Fruit fly (Drosophila melanogaster) whole organism, embryonic: ENCODE measurements around the gene Nle.

ENCODE experiments used
- Ada2b ChIP-seq: fragments of 200-800 bp; sonication (Bioruptor generic); IDR thresholded peaks from 2 replicates; pipeline ENCODE4 v1.3.6; 2022; ENCODE audit warnings: missing biosample characterization, missing genetic modification characterization
- CG11696 ChIP-seq: fragments of 200-800 bp; sonication (Bioruptor generic); IDR thresholded peaks from 2 replicates; pipeline ENCODE4 v1.3.6; 2022; ENCODE audit warnings: missing biosample characterization, missing genetic modification characterization
- CG11723 ChIP-seq: fragments of 200-800 bp; sonication (Bioruptor generic); optimal IDR thresholded peaks from 2 replicates; lab custom pipeline; 2017; ENCODE audit warnings: missing biosample characterization, mild to moderate bottlenecking, missing genetic modification characterization
- CG14710 ChIP-seq: fragments of 200-800 bp; sonication (Bioruptor generic); optimal IDR thresholded peaks from 3 replicates; lab custom pipeline; 2019; ENCODE audit warnings: missing biosample characterization, mild to moderate bottlenecking, missing genetic modification characterization, moderate library complexity
- CG16813 ChIP-seq: fragments of 200-800 bp; sonication (Bioruptor generic); IDR thresholded peaks from 3 replicates; pipeline ENCODE4 v1.3.6; 2022; ENCODE audit warnings: missing biosample characterization, missing genetic modification characterization; ENCODE audit not compliant: partially characterized antibody
- CG17186 ChIP-seq: fragments of 200-800 bp; sonication (Bioruptor generic); optimal IDR thresholded peaks from 3 replicates; lab custom pipeline; 2017; ENCODE audit warnings: missing biosample characterization, missing genetic modification reagents, missing genetic modification characterization
- CG17328 ChIP-seq: fragments of 200-800 bp; sonication (Bioruptor generic); IDR thresholded peaks from 2 replicates; pipeline ENCODE4 v1.3.6; 2022; ENCODE audit warnings: missing biosample characterization, missing genetic modification characterization
- CG18262 ChIP-seq: fragments of 200-800 bp; optimal IDR thresholded peaks from 3 replicates; lab custom pipeline; 2019; ENCODE audit warnings: missing biosample characterization, mild to moderate bottlenecking, missing genetic modification characterization, moderate library complexity
- CG2116 ChIP-seq: fragments of 200-800 bp; sonication (Bioruptor generic); optimal IDR thresholded peaks from 3 replicates; lab custom pipeline; 2018; ENCODE audit warnings: missing biosample characterization, mild to moderate bottlenecking, missing genetic modification characterization
- CG2120 ChIP-seq: fragments of 200-800 bp; sonication (Bioruptor generic); optimal IDR thresholded peaks from 3 replicates; lab custom pipeline; 2016; ENCODE audit warnings: missing biosample characterization, missing genetic modification characterization
- CG33213 ChIP-seq: fragments of 200-800 bp; sonication (Bioruptor generic); optimal IDR thresholded peaks from 3 replicates; lab custom pipeline; 2016; ENCODE audit warnings: missing biosample characterization, missing genetic modification characterization
- CG34224 ChIP-seq: fragments of 200-800 bp; sonication (Bioruptor generic); IDR thresholded peaks from 3 replicates; pipeline ENCODE4 v1.3.6; 2022; ENCODE audit warnings: missing biosample characterization, missing genetic modification characterization; ENCODE audit not compliant: partially characterized antibody
- CG42726 ChIP-seq: fragments of 200-800 bp; sonication (Bioruptor generic); IDR thresholded peaks from 2 replicates; pipeline ENCODE4 v1.3.6; 2022; ENCODE audit warnings: missing biosample characterization, missing genetic modification characterization; ENCODE audit not compliant: partially characterized antibody
- CG4617 ChIP-seq: fragments of 200-800 bp; sonication (Bioruptor generic); optimal IDR thresholded peaks from 3 replicates; lab custom pipeline; 2016; ENCODE audit warnings: missing biosample characterization, missing genetic modification characterization, borderline replicate concordance
- CHES-1-like ChIP-seq: fragments of 200-800 bp; sonication (Bioruptor generic); optimal IDR thresholded peaks from 2 replicates; lab custom pipeline; 2016; ENCODE audit warnings: missing biosample characterization, missing genetic modification characterization
- CoRest ChIP-seq: fragments of 200-800 bp; sonication (Bioruptor generic); optimal IDR thresholded peaks from 3 replicates; lab custom pipeline; 2018; ENCODE audit warnings: missing biosample characterization, mild to moderate bottlenecking, missing genetic modification characterization, moderate library complexity
- D19B ChIP-seq: fragments of 200-800 bp; sonication (Bioruptor generic); optimal IDR thresholded peaks from 2 replicates; lab custom pipeline; 2017; ENCODE audit warnings: missing biosample characterization, mild to moderate bottlenecking, missing genetic modification characterization
- Dll ChIP-seq: fragments of 200-800 bp; sonication (Bioruptor generic); IDR thresholded peaks from 4 replicates; pipeline ENCODE4 v1.3.6; 2022; ENCODE audit warnings: missing biosample characterization, missing genetic modification characterization; ENCODE audit not compliant: partially characterized antibody
- Doc3 ChIP-seq: fragments of 200-800 bp; sonication (Bioruptor generic); IDR thresholded peaks from 3 replicates; pipeline ENCODE4 v1.3.6; 2022; ENCODE audit warnings: missing biosample characterization, missing genetic modification characterization; ENCODE audit not compliant: partially characterized antibody
- Dp ChIP-seq: fragments of 200-800 bp; sonication (Bioruptor generic); optimal IDR thresholded peaks from 2 replicates; lab custom pipeline; 2018; ENCODE audit warnings: missing biosample characterization, mild to moderate bottlenecking, missing genetic modification characterization, moderate library complexity
- Ets97D ChIP-seq: fragments of 200-800 bp; sonication (Bioruptor generic); optimal IDR thresholded peaks from 3 replicates; lab custom pipeline; 2016; ENCODE audit warnings: missing biosample characterization, missing genetic modification characterization
- MBD-R2 ChIP-seq: fragments of 200-800 bp; sonication (Bioruptor generic); IDR thresholded peaks from 2 replicates; pipeline ENCODE4 v1.3.6; 2022; ENCODE audit warnings: missing biosample characterization, missing genetic modification characterization
- Myb ChIP-seq: fragments of 200-800 bp; sonication (Bioruptor generic); optimal IDR thresholded peaks from 2 replicates; lab custom pipeline; 2016; ENCODE audit warnings: missing biosample characterization, missing genetic modification characterization
- PHDP ChIP-seq: fragments of 200-800 bp; sonication (Bioruptor generic); optimal IDR thresholded peaks from 3 replicates; lab custom pipeline; 2018; ENCODE audit warnings: missing biosample characterization, mild to moderate bottlenecking, missing genetic modification characterization, moderate library complexity
- Side ChIP-seq: fragments of 200-800 bp; sonication (Bioruptor generic); optimal IDR thresholded peaks from 2 replicates; lab custom pipeline; 2016; ENCODE audit warnings: missing biosample characterization, missing genetic modification characterization
- Sin3A ChIP-seq: fragments of >200 bp; optimal IDR thresholded peaks from 2 replicates; lab custom pipeline; 2018
- Spps ChIP-seq: fragments of 200-800 bp; sonication (Bioruptor generic); optimal IDR thresholded peaks from 2 replicates; lab custom pipeline; 2018; ENCODE audit warnings: missing biosample characterization, mild to moderate bottlenecking, missing genetic modification characterization
- Sry-δ ChIP-seq: fragments of 200-800 bp; sonication (Bioruptor generic); optimal IDR thresholded peaks from 2 replicates; lab custom pipeline; 2016; ENCODE audit warnings: missing biosample characterization, missing genetic modification characterization
- Stat92E ChIP-seq, 3 experiments: fragments of >200 bp in 2 of 3; fragments of 200-800 bp in 1 of 3; sonication (Bioruptor generic) in 1 of 3; optimal IDR thresholded peaks; 2 replicates each; lab custom pipeline; 2017 to 2019; ENCODE audit warnings: missing biosample characterization in 3 of 3, missing genetic modification characterization in 3 of 3, mild to moderate bottlenecking in 1 of 3, moderate library complexity in 1 of 3
- Vsx1 ChIP-seq: fragments of 200-800 bp; sonication (Bioruptor generic); optimal IDR thresholded peaks from 2 replicates; lab custom pipeline; 2017; ENCODE audit warnings: missing biosample characterization, mild to moderate bottlenecking, missing genetic modification characterization, missing genetic modification reagents
- amos ChIP-seq: fragments of 200-800 bp; sonication (Bioruptor generic); IDR thresholded peaks from 2 replicates; pipeline ENCODE4 v1.3.6; 2022; ENCODE audit warnings: missing biosample characterization, missing genetic modification characterization; ENCODE audit not compliant: partially characterized antibody
- bbx ChIP-seq: fragments of 200-800 bp; sonication (Bioruptor generic); IDR thresholded peaks from 2 replicates; pipeline ENCODE4 v1.3.6; 2022; ENCODE audit warnings: missing biosample characterization, missing genetic modification characterization; ENCODE audit not compliant: partially characterized antibody
- bowl ChIP-seq: fragments of 200-800 bp; sonication (Bioruptor generic); IDR thresholded peaks from 2 replicates; pipeline ENCODE4 v1.3.6; 2022; ENCODE audit warnings: missing biosample characterization, missing genetic modification characterization
- cg ChIP-seq: fragments of 200-800 bp; sonication (Bioruptor generic); optimal IDR thresholded peaks from 3 replicates; lab custom pipeline; 2019; ENCODE audit warnings: missing biosample characterization, mild to moderate bottlenecking, missing genetic modification characterization, moderate library complexity
- cwo ChIP-seq: fragments of 200-800 bp; sonication (Bioruptor generic); optimal IDR thresholded peaks from 3 replicates; lab custom pipeline; 2017; ENCODE audit warnings: missing biosample characterization, missing genetic modification characterization, mild to moderate bottlenecking, moderate library complexity, missing genetic modification reagents
- dm ChIP-seq: fragments of 200-800 bp; sonication (Bioruptor generic); optimal IDR thresholded peaks from 3 replicates; lab custom pipeline; 2016; ENCODE audit warnings: missing biosample characterization, missing genetic modification characterization
- hbn ChIP-seq: fragments of 200-800 bp; sonication (Bioruptor generic); IDR thresholded peaks from 2 replicates; pipeline ENCODE4 v1.3.6; 2022; ENCODE audit warnings: missing biosample characterization, missing genetic modification characterization; ENCODE audit not compliant: partially characterized antibody
- inv ChIP-seq: fragments of 200-800 bp; sonication (Bioruptor generic); IDR thresholded peaks from 2 replicates; pipeline ENCODE4 v1.3.6; 2022; ENCODE audit warnings: missing biosample characterization, missing genetic modification characterization; ENCODE audit not compliant: partially characterized antibody
- nmo ChIP-seq: fragments of 200-800 bp; sonication (Bioruptor generic); optimal IDR thresholded peaks from 2 replicates; lab custom pipeline; 2018; ENCODE audit warnings: missing biosample characterization, mild to moderate bottlenecking, missing genetic modification characterization, moderate library complexity
- pzg ChIP-seq: fragments of 200-800 bp; sonication (Bioruptor generic); optimal IDR thresholded peaks from 3 replicates; lab custom pipeline; 2018; ENCODE audit warnings: missing biosample characterization, mild to moderate bottlenecking, missing genetic modification characterization, moderate library complexity
- sens ChIP-seq: fragments of 200-800 bp; sonication (Bioruptor generic); peaks from one replicate; lab custom pipeline; 2016; ENCODE audit warnings: missing biosample characterization, missing genetic modification characterization
- sug ChIP-seq: fragments of 200-800 bp; optimal IDR thresholded peaks from 2 replicates; lab custom pipeline; 2019; ENCODE audit warnings: missing biosample characterization, mild to moderate bottlenecking, missing genetic modification characterization, moderate library complexity
- tna ChIP-seq: fragments of 200-800 bp; sonication (Bioruptor generic); IDR thresholded peaks from 2 replicates; pipeline ENCODE4 v1.3.6; 2022; ENCODE audit warnings: missing biosample characterization, missing genetic modification characterization; ENCODE audit not compliant: partially characterized antibody
- unc-4 ChIP-seq: fragments of 200-800 bp; sonication (Bioruptor generic); IDR thresholded peaks from 2 replicates; pipeline ENCODE4 v1.3.6; 2022; ENCODE audit warnings: missing biosample characterization, missing genetic modification characterization; ENCODE audit not compliant: partially characterized antibody
- vnd ChIP-seq: fragments of 200-800 bp; sonication (Bioruptor generic); IDR thresholded peaks from 3 replicates; pipeline ENCODE4 v1.3.6; 2022; ENCODE audit warnings: missing biosample characterization, missing genetic modification characterization; ENCODE audit not compliant: partially characterized antibody

Gene Nle

dm6 chr2L:543799-544198 lies 24.1 kb downstream of the Nle start (continued):
- TF ChIP-seq CG14710: no peak
- no peak for TF ChIP-seq Vsx1 (GFP tag; lab: Kevin White, UChicago)
- TF ChIP-seq Ets97D: no peak
- TF ChIP-seq CG11696 (GFP tag; lab: Robert Waterston, UW): no peak

dm6 chr2L:542338-542967 lies 25.5 kb downstream of the Nle start, which contains the start of gene lwr:
TSS of gene lwr (minus strand) at chr2L:542580.
- TF ChIP-seq tna (GFP tag; lab: Robert Waterston, UW) (0 out of 2 replicates have a peak, but pooled peaks have one; percentile 28), CG11696 (GFP tag; lab: Robert Waterston, UW) (no peak), unc-4 (GFP tag; lab: Robert Waterston, UW) (peak; percentile 65), sug (peak; percentile 21), Doc3 (GFP tag; lab: Robert Waterston, UW) (peak; percentile 64), Dll (GFP tag; lab: Robert Waterston, UW) (peak; percentile 69; the same call in 3 of the 4 replicates), CHES-1-like (GFP tag; lab: Kevin White, UChicago) (peak; percentile 18), CoRest (tag; lab: Kevin White, UChicago) (peak; percentile 15), pzg (peak; percentile 69), Vsx1 (GFP tag; lab: Kevin White, UChicago) (no peak), Sry-δ (GFP tag; lab: Kevin White, UChicago) (peak; percentile 60), CG2116 (GFP tag; lab: Kevin White, UChicago) (peak; percentile 57), amos (GFP tag; lab: Robert Waterston, UW) (peak; percentile 64), Spps (tag; lab: Kevin White, UChicago) (no peak), CG42726 (GFP tag; lab: Robert Waterston, UW) (peak; percentile 47; the same call in 1 of the 2 replicates), Sin3A (peak; percentile 61), bbx (GFP tag; lab: Robert Waterston, UW) (peak; percentile 53; the same call in 1 of the 2 replicates), Dp (GFP tag; lab: Kevin White, UChicago) (peak; percentile 67), D19B (no peak), Ets97D (peak; percentile 27), CG16813 (GFP tag; lab: Robert Waterston, UW) (peak; percentile 57; the same call in 2 of the 3 replicates), cg (GFP tag; lab: Kevin White, UChicago) (peak; percentile 71), sens (GFP tag; lab: Kevin White, UChicago) (peak; percentile 65), CG18262 (tag; lab: Kevin White, UChicago) (no peak), CG4617 (GFP tag; lab: Kevin White, UChicago) (peak; percentile 90), CG11723 (GFP tag; lab: Kevin White, UChicago) (no peak), CG33213 (GFP tag; lab: Kevin White, UChicago) (peak; percentile 2), cwo (GFP tag; lab: Kevin White, UChicago) (no peak), PHDP (tag; lab: Kevin White, UChicago) (peak; percentile 6), Ada2b (GFP tag; lab: Robert Waterston, UW) (no peak), CG2120 (GFP tag; lab: Kevin White, UChicago) (peak; percentile 11), Side (GFP tag; lab: Kevin White, UChicago) (no peak), inv (peak; percentile 40; the same call in 1 of the 2 replicates), Myb (GFP tag; lab: Kevin White, UChicago) (peak; percentile 73), MBD-R2 (GFP tag; lab: Robert Waterston, UW) (peak; percentile 62), CG34224 (GFP tag; lab: Robert Waterston, UW) (peak; percentile 27; the same call in 2 of the 3 replicates), Stat92E (GFP tag; optimal IDR thresholded peaks at IDR 0.05; lab: Kevin White, UChicago) (peak in 1 of 3 experiments; percentile 32), CG17186 (peak; percentile 2), bowl (GFP tag; lab: Robert Waterston, UW) (no peak), CG17328 (GFP tag; lab: Robert Waterston, UW) (no peak), nmo (GFP tag; lab: Kevin White, UChicago) (peak; percentile 15), vnd (GFP tag; lab: Robert Waterston, UW) (0 out of 3 replicates have a peak, but pooled peaks have one; percentile 40), dm (GFP tag; lab: Kevin White, UChicago) (peak; percentile 43), hbn (peak; percentile 61)
